Fruit fly (Drosophila melanogaster): Measurements from ENCODE around the gene CG12693.

CG12693 gene

DNA sequence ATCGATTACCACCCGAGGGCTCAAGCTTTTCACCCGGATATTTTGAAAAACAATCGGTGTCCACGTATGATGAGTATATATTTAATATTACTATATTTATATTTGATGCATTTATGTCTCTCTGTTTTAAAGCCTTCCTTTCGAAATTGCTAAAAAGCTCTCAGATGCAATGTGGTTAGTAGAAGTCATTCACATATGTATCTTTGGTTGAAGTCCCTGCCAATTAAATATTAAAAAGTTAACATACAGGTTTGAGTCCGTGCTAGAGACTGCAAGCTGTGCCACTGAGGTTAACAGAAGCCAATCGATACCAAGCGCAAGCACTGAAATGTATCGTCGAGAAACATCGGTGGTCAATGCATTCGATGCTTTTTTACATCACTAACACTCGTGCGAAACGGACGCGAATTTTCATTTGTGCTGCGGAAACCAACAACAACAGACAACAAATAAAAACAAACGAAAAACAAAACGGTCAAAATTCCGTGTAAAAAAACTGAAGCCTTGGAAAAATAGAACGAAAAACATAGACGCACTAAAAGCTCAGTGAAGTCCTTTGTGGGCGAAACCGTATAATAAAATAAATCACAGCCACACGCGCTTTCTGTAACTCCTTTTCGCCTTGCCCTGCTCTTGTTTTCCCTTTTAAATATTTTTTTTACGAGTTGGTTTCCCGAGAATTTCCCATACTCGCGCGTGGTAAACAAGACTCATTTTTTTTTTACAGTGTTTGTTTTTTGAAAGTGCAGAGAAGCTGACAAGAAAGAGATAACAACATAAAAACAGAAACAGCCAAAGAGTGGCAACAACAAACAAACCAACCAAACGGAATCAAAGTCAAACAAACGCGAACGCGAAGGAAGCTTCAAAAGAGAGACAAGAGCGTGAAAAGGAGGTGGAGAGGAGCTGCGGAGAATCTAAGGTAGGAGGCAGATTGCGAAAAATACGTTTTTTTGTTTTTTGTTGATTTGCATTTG lies 6.7 kb downstream of the CG12693 start, which contains the start of gene norpA (continued):
- no peak for TF ChIP-seq CG2199 (GFP tag; IDR thresholded peaks at IDR 0.05)
- TF ChIP-seq CG10543 (GFP tag; optimal IDR thresholded peaks at IDR 0.05) = no peak
- TF ChIP-seq wor (GFP tag; IDR thresholded peaks at IDR 0.05) = no peak
- TF ChIP-seq slou (GFP tag; optimal IDR thresholded peaks at IDR 0.05) = no peak
- no peak for TF ChIP-seq cg (GFP tag; optimal IDR thresholded peaks at IDR 0.05)
- no peak for TF ChIP-seq oc (tag; optimal IDR thresholded peaks at IDR 0.05)
- peak; percentile 15 for TF ChIP-seq sd (tag; optimal IDR thresholded peaks at IDR 0.05)
- peak; percentile 59 for TF ChIP-seq CG4360 (GFP tag; IDR thresholded peaks at IDR 0.05)
- TF ChIP-seq Lhr (GFP tag; optimal IDR thresholded peaks at IDR 0.05) = peak; percentile 45
- peak; percentile 97 for TF ChIP-seq amos (GFP tag; IDR thresholded peaks at IDR 0.05; ENCODE audit: partially characterized antibody)
- TF ChIP-seq da (GFP tag; optimal IDR thresholded peaks at IDR 0.05) = no peak
- TF ChIP-seq Dad (GFP tag; optimal IDR thresholded peaks at IDR 0.05) = no peak
- peak; percentile 18 for TF ChIP-seq gfzf (GFP tag; optimal IDR thresholded peaks at IDR 0.05)
- TF ChIP-seq PHDP (tag; optimal IDR thresholded peaks at IDR 0.05) = peak; percentile 25
- TF ChIP-seq gsb (GFP tag; IDR thresholded peaks at IDR 0.05) = no peak
- TF ChIP-seq CG11093 (GFP tag; IDR thresholded peaks at IDR 0.05) = no peak
- no peak for TF ChIP-seq tx (GFP tag; optimal IDR thresholded peaks at IDR 0.05)
- TF ChIP-seq NC2β (GFP tag; optimal IDR thresholded peaks at IDR 0.05) = no peak
- no peak for TF ChIP-seq Ssrp (tag; optimal IDR thresholded peaks at IDR 0.05)
- TF ChIP-seq fru (optimal IDR thresholded peaks at IDR 0.05) = no peak
- no peak for TF ChIP-seq lola (GFP tag; optimal IDR thresholded peaks at IDR 0.05)
- TF ChIP-seq CG6689 (GFP tag; IDR thresholded peaks at IDR 0.05) = no peak
- TF ChIP-seq CG3281 (GFP tag; optimal IDR thresholded peaks at IDR 0.05) = no peak
- peak; percentile 15 for TF ChIP-seq CG18599 (GFP tag; optimal IDR thresholded peaks at IDR 0.05)
- TF ChIP-seq Rfx (GFP tag; IDR thresholded peaks at IDR 0.05) = peak; percentile 59
- no peak for TF ChIP-seq ham (GFP tag; IDR thresholded peaks at IDR 0.05)
- no peak for TF ChIP-seq cad (GFP tag; optimal IDR thresholded peaks at IDR 0.05)
- TF ChIP-seq rib (GFP tag; IDR thresholded peaks at IDR 0.05) = peak; percentile 56; the same call in 1 of the 2 replicates
- TF ChIP-seq run (tag; optimal IDR thresholded peaks at IDR 0.05) = no peak
- peak; percentile 67 for TF ChIP-seq pita (GFP tag; optimal IDR thresholded peaks at IDR 0.05)
- TF ChIP-seq ci (GFP tag; IDR thresholded peaks at IDR 0.05) = peak; percentile 10; the same call in 1 of the 3 replicates
- TF ChIP-seq Dref (GFP tag; IDR thresholded peaks at IDR 0.05) = peak; percentile 90
- TF ChIP-seq Ptx1 (GFP tag; IDR thresholded peaks at IDR 0.05) = no peak
- no peak for TF ChIP-seq CG13296 (GFP tag; optimal IDR thresholded peaks at IDR 0.05)
- TF ChIP-seq usp (GFP tag; optimal IDR thresholded peaks at IDR 0.05) = no peak
- TF ChIP-seq onecut (GFP tag; IDR thresholded peaks at IDR 0.05) = no peak
- TF ChIP-seq fd96Cb (tag; optimal IDR thresholded peaks at IDR 0.05) = peak; percentile 19
- no peak for TF ChIP-seq CG4707 (GFP tag; optimal IDR thresholded peaks at IDR 0.05)
- peak; percentile 53 for TF ChIP-seq CG11504 (tag; optimal IDR thresholded peaks at IDR 0.05)
- TF ChIP-seq CG12769 (tag; optimal IDR thresholded peaks at IDR 0.05) = no peak
- peak; percentile 30 for TF ChIP-seq BtbVII (GFP tag; optimal IDR thresholded peaks at IDR 0.05)
- TF ChIP-seq CG17328 (GFP tag; IDR thresholded peaks at IDR 0.05) = no peak
- TF ChIP-seq CG18764 (GFP tag; optimal IDR thresholded peaks at IDR 0.05) = no peak
- TF ChIP-seq jigr1 (GFP tag; IDR thresholded peaks at IDR 0.05) = no peak
- TF ChIP-seq hkb (optimal IDR thresholded peaks at IDR 0.05) = no peak
- TF ChIP-seq hkb (GFP tag; IDR thresholded peaks at IDR 0.05) = peak; percentile 55; the same call in 1 of the 2 replicates
- peak; percentile 45 for TF ChIP-seq CG2116 (GFP tag; optimal IDR thresholded peaks at IDR 0.05)
- no peak for TF ChIP-seq Hr3 (GFP tag; optimal IDR thresholded peaks at IDR 0.05)
- TF ChIP-seq Xrp1 (GFP tag; IDR thresholded peaks at IDR 0.05) = no peak
- TF ChIP-seq CG8478 (optimal IDR thresholded peaks at IDR 0.05) = no peak
